Worm (Caenorhabditis elegans) whole organism, L4/young adult: ENCODE measurements around the gene C56C10.9.
A peak's percentile ranks its signal among the peaks of the same experiment; 100 is the strongest.

Experiments used
- W03F9.2 ChIP-seq: fragments of 150-350 bp; optimal IDR thresholded peaks from 2 replicates; lab custom pipeline; 2014; ENCODE audit warnings: missing biosample characterization, missing genetic modification characterization
- dao-5 ChIP-seq: sonication (generic microtip); optimal IDR thresholded peaks from 2 replicates; lab custom pipeline; 2016; ENCODE audit warnings: missing genotype, missing genetic modification characterization, moderate library complexity, missing compliant biosample characterization
- him-1 ChIP-seq: sonication (generic microtip); optimal IDR thresholded peaks from 2 replicates; lab custom pipeline; 2016; ENCODE audit warnings: missing genotype, missing genetic modification reagents, missing genetic modification characterization, missing compliant biosample characterization

C56C10.9 gene

DNA sequence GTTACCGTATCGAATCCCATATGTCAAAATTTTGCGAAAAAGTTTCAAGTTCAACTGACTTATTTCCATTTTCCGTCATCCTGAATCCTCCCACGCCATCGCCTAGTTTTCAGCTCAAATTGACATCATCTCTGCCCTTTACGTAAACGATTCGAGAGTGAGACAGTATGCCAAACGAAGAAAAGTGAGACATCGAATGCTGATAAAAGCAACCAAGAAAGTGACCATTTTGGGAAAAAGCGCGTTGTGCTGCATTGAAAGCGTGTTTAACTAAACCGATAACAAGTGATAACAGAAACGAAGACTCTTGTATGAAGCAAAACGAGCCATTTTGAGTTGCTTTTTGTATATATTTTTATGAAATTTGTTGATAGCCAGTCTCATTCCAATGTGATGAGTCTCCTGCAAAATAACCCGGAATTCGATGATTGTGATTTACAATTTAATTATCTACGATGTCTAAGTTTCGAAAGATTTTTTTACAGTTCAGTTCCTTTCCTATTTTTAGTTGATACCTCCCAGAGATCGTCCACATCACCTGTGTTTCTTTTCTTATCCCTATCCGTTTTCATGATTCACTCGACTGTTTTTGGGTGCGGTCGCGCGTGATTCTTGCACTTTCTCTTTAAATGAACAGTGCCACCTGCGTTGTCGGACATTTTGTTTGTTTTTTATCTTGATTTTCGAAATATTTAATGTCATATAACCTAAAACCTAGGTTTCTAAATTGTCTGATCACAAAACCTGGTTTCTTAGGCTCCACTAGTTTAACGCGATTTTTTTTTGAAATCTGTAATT is 23.3 kb upstream of the C56C10.9 start:
- no peak for TF ChIP-seq W03F9.2 (tag; lab: Kevin White, UChicago)
- no peak for TF ChIP-seq dao-5
- no peak for TF ChIP-seq him-1

DNA sequence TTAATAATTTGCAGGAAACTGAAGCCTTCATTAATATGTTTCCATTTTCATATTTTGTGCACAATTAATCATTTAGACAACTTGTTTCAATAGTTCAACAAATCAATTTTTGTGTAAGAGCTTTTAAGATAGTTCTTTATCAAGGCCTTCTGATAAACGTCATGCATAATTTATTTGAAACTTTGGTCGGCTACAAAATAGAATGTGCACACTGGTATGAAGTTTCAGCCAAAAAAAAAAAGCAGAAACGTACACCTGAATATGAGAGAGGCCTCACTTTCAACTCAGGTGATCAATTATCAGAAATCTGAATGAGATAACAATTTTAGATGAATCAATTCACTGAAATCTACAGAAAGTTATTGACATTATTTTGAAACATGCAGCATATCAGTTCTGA is 22.3 kb upstream of the C56C10.9 start:
- TF ChIP-seq dao-5, result no peak
- TF ChIP-seq W03F9.2 (tag; lab: Kevin White, UChicago), result no peak
- TF ChIP-seq him-1, result no peak

DNA sequence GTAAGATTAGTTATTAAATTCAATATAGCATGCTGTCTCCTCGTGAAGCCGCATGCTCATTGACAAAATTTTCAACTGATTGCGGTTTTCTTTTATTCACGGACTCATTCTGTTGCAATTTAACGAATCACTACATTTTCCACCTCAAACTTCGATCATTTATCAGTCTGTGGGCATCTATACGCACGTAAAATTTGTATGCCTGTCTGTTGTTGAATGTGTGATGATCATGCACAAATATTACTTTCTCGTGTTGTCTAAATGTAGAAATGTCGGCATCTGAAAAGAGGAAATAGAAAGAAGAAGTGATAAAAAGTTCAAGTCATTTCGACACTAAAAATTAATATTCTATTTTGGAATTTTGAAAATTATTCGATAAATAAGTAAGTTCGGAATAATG is 20.4 kb upstream of the C56C10.9 start:
- TF ChIP-seq dao-5 (no peak), him-1 (no peak), W03F9.2 (tag; lab: Kevin White, UChicago) (no peak)

DNA sequence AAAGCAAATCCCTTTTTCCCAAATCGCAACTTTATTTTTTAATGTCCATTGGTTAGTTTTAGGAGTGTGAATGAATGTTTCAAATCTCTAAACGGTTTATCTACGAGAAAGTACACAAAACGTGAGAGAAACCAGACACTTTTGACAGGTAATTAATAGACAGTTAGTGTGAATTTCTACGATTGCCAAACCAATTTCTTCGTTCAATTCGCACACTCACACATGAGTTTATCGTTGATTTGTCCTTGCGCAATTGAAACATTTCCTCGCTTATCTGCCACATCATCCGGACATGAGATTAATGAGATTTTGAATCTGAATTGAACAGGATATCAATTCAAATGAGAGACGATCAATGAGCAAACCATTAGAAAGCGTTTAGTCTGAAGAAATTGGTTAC is 18.1 kb upstream of the C56C10.9 start:
- TF ChIP-seq him-1 (no peak), W03F9.2 (tag; lab: Kevin White, UChicago) (no peak), dao-5 (no peak)

DNA sequence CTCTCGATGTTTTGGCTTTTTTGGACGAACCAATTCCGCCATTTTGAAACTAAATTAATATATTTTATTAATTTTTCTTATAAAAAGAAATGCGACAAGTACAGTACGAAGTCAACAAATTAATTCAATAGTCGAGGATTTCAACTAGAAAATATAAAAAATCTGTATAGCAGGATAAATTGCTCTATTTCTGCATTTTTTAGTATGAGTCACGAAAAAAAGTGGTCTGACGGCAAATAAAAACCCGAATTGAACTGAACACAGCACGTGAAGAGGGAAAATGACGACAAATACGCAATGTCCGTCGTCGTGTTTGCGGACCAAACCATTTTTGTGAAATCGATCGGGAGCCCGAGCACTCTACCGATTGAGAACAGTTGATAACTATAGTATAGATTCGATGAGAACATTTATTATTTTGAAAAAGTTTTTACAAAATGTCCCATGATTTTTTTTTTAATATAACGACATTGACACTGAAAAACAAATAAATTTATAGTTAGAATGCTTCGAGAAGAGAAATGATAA is 17.2 kb upstream of the C56C10.9 start, which contains the start of gene epg-5:
Gene epg-5 (minus strand): TSS at position 51 of the 528 bp plus-strand sequence.
- no peak for TF ChIP-seq him-1
- TF ChIP-seq dao-5, result no peak
- no peak for TF ChIP-seq W03F9.2 (tag; lab: Kevin White, UChicago)

DNA sequence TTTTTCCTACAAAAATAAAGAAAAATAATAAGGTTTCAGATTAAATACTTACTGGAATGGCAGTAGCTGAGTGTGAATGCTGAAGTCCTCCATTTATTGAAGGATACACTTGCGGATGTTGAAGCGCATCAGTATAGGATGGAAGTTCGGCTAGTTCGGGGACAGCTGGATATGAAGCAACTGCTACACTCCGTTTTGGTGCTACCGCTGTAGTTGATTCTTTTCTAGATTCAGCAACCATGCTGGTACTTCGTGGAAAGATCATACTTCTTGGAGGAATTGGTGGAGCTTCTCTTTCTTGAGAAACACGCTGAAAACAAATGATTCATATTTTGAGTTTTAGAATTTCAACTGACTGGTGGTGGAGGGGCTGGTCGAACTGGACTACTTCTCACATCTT is 16.5 kb upstream of the C56C10.9 start:
- TF ChIP-seq W03F9.2 (tag; lab: Kevin White, UChicago) (no peak), dao-5 (no peak), him-1 (no peak)

DNA sequence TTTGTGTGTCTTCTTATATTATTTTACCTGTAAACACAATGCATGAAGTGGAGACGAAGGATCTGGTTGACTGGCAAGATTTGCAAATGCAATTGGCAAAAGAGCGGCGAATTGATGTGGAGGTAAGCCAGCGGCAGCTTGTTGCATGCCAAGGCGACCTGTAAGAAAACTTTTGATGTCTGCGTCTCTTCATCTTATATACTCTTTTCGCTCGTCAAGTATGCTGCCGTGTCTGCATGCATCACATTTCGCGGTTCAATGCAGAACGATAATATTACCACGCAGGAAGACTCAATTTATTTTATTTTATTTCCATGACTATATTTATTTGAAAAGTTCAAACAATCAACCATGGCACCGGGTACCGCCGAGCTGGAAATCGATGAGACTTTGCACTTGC is 8.8 kb upstream of the C56C10.9 start, which contains the start of gene vps-33.2:
Gene vps-33.2 (plus strand): TSS at position 244 of the 400 bp plus-strand sequence.
- no peak for TF ChIP-seq dao-5
- TF ChIP-seq him-1, result no peak
- no peak for TF ChIP-seq W03F9.2 (tag; lab: Kevin White, UChicago)

DNA sequence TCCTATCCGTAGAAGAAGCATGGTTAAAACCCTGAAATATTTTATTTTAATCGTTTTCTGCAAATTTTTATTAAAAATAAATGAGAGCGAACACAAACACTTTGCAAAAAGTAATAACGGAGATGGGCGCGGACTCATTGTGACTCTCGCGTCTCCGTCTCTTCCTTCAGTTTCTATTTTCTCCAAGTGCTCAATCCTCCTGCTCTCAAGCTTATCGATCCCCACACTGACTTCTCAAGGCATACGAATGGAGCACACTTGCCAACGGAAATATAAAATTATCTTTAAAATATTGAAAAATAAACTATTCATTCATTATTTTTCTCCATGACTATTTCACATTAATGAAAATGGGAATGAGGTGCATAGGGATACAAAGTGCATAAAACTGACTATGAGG is 5.9 kb upstream of the C56C10.9 start, which contains the start of gene dnj-8:
Gene dnj-8 (minus strand): TSS at position 31 of the 400 bp plus-strand sequence.
- TF ChIP-seq W03F9.2 (tag; lab: Kevin White, UChicago), result no peak
- no peak for TF ChIP-seq dao-5
- no peak for TF ChIP-seq him-1

DNA sequence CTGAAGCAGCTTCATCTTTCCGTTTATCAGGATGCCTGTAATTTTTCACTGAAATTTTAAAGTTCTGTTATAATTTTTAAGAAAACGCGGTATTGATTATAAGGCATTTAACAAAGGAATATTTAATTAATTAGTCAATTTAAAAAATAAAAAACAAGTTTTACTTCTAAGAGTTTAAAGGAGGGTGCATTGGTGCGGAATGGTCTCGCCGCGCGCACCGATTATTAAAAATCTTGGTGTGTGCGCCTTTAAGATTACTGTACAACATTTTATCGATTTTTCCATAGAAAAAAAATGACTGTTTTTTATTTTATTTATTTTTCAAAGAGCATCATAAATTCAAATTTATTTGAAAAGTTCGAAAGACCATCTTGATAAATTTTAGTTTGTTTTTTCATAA is 5.4 kb upstream of the C56C10.9 start:
- no peak for TF ChIP-seq W03F9.2 (tag; lab: Kevin White, UChicago)
- no peak for TF ChIP-seq dao-5
- no peak for TF ChIP-seq him-1

DNA sequence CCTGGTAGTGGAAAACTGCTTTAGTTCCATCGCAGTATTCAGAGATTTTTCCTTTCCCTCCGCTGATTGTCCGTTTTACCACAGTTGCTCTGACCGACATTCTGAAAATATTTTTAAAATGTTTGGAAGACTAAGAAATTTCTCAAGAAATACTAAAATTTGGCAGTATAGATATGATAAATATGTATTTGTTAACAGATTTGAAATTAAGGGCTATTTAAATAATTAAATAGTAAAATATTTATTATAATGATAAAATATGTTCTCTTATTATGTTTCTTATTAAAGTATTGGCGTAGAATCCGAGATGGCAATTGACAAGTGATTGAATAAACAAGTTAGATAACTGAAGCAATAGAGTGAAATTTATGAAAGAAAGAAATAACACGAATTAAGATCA is 2.0 kb upstream of the C56C10.9 start, which contains the start of gene aipr-1:
Gene aipr-1 (minus strand): TSS at position 101 of the 400 bp plus-strand sequence.
- no peak for TF ChIP-seq W03F9.2 (tag; lab: Kevin White, UChicago)
- TF ChIP-seq him-1, result no peak

DNA sequence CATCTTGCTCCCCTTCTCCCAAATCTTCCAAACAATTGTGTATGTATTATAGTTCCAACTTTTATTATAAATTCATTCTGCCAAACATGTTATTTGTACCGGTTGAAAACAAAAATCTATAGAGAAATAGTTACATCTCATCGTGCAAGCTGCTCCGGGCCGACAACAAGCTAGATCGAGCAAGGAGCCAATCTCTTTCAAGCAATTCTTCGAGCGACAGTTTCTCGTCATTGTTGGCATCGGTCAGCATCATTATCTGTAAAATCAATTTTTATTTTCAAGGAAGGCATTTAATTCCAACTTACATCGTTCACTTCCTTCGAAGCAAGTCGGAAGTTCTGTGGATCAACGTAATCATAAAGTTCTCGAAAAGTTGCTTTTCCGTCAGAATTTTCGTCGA is 1.2 kb downstream of the C56C10.9 start:
- TF ChIP-seq W03F9.2 (tag; lab: Kevin White, UChicago) (no peak), dao-5 (no peak), him-1 (no peak)

DNA sequence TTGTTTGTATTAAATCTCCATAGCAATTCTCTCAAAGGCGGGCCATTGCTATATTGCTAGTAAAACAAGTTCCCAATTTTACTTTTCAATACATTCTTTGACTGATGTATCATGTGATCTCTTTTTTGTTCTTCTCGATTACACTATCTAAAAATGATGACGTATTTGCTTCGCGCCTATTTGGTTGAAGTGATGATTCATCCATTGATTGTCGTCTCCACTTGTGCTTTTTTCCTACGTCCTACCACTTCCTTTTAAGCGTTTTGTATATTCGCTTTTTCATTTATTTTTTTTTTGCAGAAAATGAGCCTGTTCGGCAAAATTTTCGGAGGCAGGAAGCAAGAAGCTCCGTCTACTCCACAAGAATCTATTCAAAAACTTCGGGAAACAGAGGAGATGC is 2.7 kb downstream of the C56C10.9 start, which contains the start of gene vps-32.1:
Gene vps-32.1 (plus strand): TSS at position 301 of the 400 bp plus-strand sequence.
- TF ChIP-seq him-1 (no peak), W03F9.2 (tag; lab: Kevin White, UChicago) (no peak), dao-5 (no peak)

DNA sequence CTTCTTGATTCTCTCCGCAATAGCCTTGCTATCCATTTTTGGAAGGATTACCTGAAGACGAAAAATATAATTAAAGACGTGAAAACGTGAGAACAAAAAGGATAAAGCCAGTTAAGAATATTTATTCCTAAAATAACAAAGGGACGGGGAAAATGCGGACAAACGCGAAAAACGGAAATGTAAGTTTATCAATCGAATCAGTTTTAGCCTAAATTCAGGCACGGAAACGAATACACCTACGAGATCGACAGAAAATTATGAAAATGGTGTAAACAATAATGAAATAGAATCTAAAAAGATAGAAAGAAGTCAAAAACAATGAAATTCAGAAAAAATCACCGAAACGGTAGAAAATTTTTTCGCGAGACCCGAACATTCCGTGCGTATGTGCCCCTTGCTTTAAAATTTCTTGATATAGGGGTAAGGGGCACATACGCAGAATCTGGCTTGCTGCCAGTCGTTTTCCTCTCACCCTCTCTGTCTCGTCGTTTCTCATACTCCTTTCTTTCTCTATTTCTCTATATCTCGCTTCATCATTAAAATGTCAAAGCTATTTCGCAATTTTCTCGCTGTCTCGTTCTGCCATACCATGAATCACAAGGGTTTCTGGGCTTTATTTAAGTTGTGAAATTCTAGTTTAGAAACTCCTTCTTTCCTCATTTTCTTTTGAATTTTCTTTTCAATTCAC is 3.4 kb downstream of the C56C10.9 start, which contains the start of gene icd-1:
Gene icd-1 (minus strand): TSS at position 51 of the 688 bp plus-strand sequence.
- TF ChIP-seq him-1 (peak; percentile 78), dao-5 (no peak), W03F9.2 (tag; lab: Kevin White, UChicago) (peak; percentile 95)

DNA sequence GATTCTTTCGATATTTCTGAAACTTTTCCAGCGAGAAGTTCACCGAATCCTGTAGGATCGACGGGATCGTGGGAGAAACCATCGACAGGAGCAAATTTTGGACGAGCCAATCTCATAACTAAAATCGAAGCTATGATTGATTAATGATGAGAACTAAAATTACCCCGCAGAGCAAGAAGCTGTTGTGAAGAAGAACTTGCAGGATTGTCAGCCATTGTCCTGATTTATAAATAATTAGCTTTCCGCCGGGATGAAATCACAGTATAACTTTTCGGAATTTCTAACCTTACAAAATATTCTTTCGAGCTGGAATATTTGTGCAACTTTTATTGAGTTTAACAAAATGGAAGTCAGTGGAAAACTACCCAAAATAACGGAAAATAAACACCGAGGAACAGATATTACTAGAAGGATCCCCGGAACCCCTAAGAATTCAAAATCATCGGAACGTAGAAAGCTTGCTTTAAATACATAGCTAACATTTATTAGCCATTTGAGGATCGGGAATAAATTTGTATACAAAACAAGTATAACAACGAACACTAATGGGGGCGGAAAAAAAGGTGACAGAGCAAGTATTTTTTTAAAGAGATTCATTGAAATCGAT is 4.8 kb downstream of the C56C10.9 start, which contains the start of gene C56C10.7:
Gene C56C10.7 (minus strand): TSS at position 312 of the 607 bp plus-strand sequence.
- TF ChIP-seq him-1 (no peak), W03F9.2 (tag; lab: Kevin White, UChicago) (no peak), dao-5 (no peak)
